Worm (Caenorhabditis elegans): ENCODE results near the gene W06G6.17.
A peak's percentile ranks its signal among the peaks of the same experiment; 100 is the strongest.

W06G6.17 gene

DNA sequence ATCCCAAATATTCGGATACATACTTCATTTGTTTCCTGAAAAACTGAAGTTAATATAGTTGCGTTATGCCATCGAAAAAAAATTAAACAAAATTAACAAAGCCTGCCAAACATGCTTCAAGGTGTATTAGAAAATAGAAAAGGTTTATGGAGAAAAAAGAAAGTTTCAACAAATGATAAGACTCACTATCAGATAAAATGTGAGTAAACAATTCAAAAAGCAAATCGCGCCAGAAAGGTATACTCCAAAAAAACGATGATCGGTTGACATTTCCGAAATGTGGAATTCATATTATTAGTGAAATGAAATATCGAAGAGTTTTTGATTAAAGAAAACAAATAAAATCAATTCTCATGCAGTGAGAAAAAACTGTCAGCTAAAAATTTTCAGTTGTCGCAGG, 24.2 kb downstream of the W06G6.17 start, which contains the start of gene Y70C5A.3 (continued):
- no peak for TF ChIP-seq madf-9 (GFP tag; conservative IDR thresholded peaks at IDR 0.05)
- TF ChIP-seq unc-62 (GFP tag; optimal IDR thresholded peaks at IDR 0.05 in 1 of 2) = peak in 1 of 2 experiments; percentile 76
- no peak for TF ChIP-seq unc-62 (tag; optimal IDR thresholded peaks at IDR 0.05)
- TF ChIP-seq pqm-1 (tag; optimal IDR thresholded peaks at IDR 0.05) = peak; percentile 34
- TF ChIP-seq dmd-6 (GFP tag; IDR thresholded peaks at IDR 0.05) = no peak
- TF ChIP-seq nhr-77 (tag; optimal IDR thresholded peaks at IDR 0.05) = no peak
- TF ChIP-seq daf-16 (GFP tag; optimal IDR thresholded peaks at IDR 0.05) = no peak
- peak; percentile 92 for TF ChIP-seq daf-16 (tag; optimal IDR thresholded peaks at IDR 0.05)
- no peak for TF ChIP-seq egl-43 (GFP tag; IDR thresholded peaks at IDR 0.05)
- no peak for TF ChIP-seq lin-38 (GFP tag; IDR thresholded peaks at IDR 0.05)

ce11 chrV:16617462-16617861, 27.6 kb downstream of the W06G6.17 start, which contains the start of gene Y70C5A.4:
Gene Y70C5A.4, plus strand, starts transcription at chrV:16617762.
- TF ChIP-seq hmg-1.1 (GFP tag; IDR thresholded peaks at IDR 0.05) (no peak), ceh-32 (tag; optimal IDR thresholded peaks at IDR 0.05; ENCODE audit: poor library complexity) (no peak), mdt-29 (GFP tag; IDR thresholded peaks at IDR 0.05) (no peak), spr-3 (GFP tag; optimal IDR thresholded peaks at IDR 0.05) (no peak), F49E8.2 (tag; optimal IDR thresholded peaks at IDR 0.05; ENCODE audit: borderline replicate concordance) (no peak), nhr-48 (tag; optimal IDR thresholded peaks at IDR 0.05) (no peak), snpc-4 (tag; optimal IDR thresholded peaks at IDR 0.05) (no peak), mes-2 (tag; optimal IDR thresholded peaks at IDR 0.05; ENCODE audit: poor library complexity, severe bottlenecking) (no peak), nhr-111 (GFP tag; optimal IDR thresholded peaks at IDR 0.05) (no peak), ceh-20 (GFP tag; IDR thresholded peaks at IDR 0.05) (no peak), daf-19 (GFP tag; conservative IDR thresholded peaks at IDR 0.05) (no peak), spr-1 (tag; optimal IDR thresholded peaks at IDR 0.05) (no peak), ceh-62 (tag; optimal IDR thresholded peaks at IDR 0.05) (no peak), dmd-8 (GFP tag; IDR thresholded peaks at IDR 0.05) (no peak), nhr-76 (tag; optimal IDR thresholded peaks at IDR 0.05) (no peak), gei-8 (GFP tag; optimal IDR thresholded peaks at IDR 0.05) (no peak), lim-7 (GFP tag; IDR thresholded peaks at IDR 0.05) (no peak), nhr-42 (GFP tag; IDR thresholded peaks at IDR 0.05) (no peak), mep-1 (tag; optimal IDR thresholded peaks at IDR 0.05) (no peak), unc-39 (tag; optimal IDR thresholded peaks at IDR 0.05) (no peak)

DNA sequence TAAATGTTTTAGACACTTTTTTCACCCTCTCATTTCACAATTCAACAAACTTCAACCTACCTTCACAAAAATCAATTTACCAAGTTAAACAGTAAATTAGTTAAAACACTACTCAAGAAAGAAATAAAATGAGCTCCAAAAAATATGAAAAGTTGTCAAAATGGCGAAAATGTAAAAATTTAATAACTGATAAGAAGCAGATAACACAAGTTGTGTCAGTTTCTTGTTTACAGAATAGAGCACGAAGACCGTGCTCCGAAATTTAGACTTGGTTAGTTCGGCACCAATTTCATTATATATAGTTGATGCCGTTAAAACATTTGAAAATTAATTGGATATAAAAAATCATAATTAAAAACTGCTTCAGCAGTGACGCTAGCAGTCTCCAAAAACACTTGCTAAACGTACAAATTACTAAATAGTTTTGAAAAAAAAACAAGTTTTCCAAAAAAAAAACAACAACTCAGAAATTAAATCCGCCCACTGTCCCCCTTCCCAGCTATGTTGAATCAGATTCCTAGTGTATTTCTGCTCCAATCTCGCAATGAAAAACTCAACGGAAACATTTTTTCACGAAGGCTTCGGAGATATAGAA, 34.2 kb downstream of the W06G6.17 start, which contains the start of gene srw-54:
TSS of gene srw-54 (plus strand) at position 545 of the 595 bp plus-strand sequence.
- TF ChIP-seq daf-16 (GFP tag; optimal IDR thresholded peaks at IDR 0.05) (no peak), daf-16 (tag; optimal IDR thresholded peaks at IDR 0.05) (peak; percentile 92), dmd-6 (GFP tag; IDR thresholded peaks at IDR 0.05) (peak; percentile 38; the same call in 1 of the 2 replicates), pqm-1 (tag; optimal IDR thresholded peaks at IDR 0.05) (peak; percentile 29), dve-1 (tag; optimal IDR thresholded peaks at IDR 0.05; ENCODE audit: insufficient read depth) (peak; percentile 23), arid-1 (GFP tag; conservative IDR thresholded peaks at IDR 0.05) (no peak), nhr-28 (tag; optimal IDR thresholded peaks at IDR 0.05) (peak; percentile 59)

DNA sequence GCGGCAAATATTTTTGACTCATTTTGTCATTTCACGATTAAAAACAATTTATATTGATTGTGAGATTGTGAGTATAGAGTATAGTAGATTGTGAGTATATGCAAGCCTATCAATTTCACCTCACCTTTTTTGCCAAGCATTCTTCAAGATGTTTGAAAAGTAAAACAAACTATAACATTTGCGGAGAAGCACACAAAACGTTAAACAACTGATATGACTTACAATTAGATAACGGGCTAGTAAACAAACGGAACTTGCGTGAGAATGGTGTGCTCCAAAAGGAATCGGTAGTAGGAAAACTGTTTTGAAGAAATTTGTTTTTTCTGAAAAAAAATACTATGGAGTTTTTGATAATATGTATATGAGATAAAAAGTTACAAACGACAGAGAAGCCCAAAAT, 35.0 kb downstream of the W06G6.17 start:
- TF ChIP-seq R02D3.7 (tag; optimal IDR thresholded peaks at IDR 0.05) (no peak), php-3 (GFP tag; IDR thresholded peaks at IDR 0.05) (0 out of 2 replicates have a peak, but pooled peaks have one; percentile 9), ces-1 (GFP tag; optimal IDR thresholded peaks at IDR 0.05) (no peak), nhr-77 (tag; optimal IDR thresholded peaks at IDR 0.05) (peak; percentile 54), daf-16 (GFP tag; optimal IDR thresholded peaks at IDR 0.05) (no peak), daf-16 (tag; optimal IDR thresholded peaks at IDR 0.05) (peak; percentile 93), fos-1 (tag; optimal IDR thresholded peaks at IDR 0.05) (no peak), mxl-3 (GFP tag; optimal IDR thresholded peaks at IDR 0.05) (no peak), tag-97 (GFP tag; IDR thresholded peaks at IDR 0.05) (no peak), D1046.2 (GFP tag; IDR thresholded peaks at IDR 0.05) (no peak), ZK337.2 (GFP tag; IDR thresholded peaks at IDR 0.05) (no peak), ceh-32 (tag; optimal IDR thresholded peaks at IDR 0.05; ENCODE audit: poor library complexity) (no peak), lim-7 (GFP tag; IDR thresholded peaks at IDR 0.05) (no peak), ceh-20 (GFP tag; IDR thresholded peaks at IDR 0.05) (no peak), vab-7 (GFP tag; IDR thresholded peaks at IDR 0.05) (no peak), mdt-29 (GFP tag; IDR thresholded peaks at IDR 0.05) (no peak), rbr-2 (tag; optimal IDR thresholded peaks at IDR 0.05) (no peak), hlh-30 (tag; optimal IDR thresholded peaks at IDR 0.05; ENCODE audit: insufficient read depth) (no peak), nhr-10 (tag; optimal IDR thresholded peaks at IDR 0.05) (no peak), lin-29 (GFP tag; IDR thresholded peaks at IDR 0.05) (no peak)

All from whole organism, L4 larva.